Fruit fly (Drosophila melanogaster): ENCODE measurements around the gene Mst98Ca.

Mst98Ca gene

dm6 chr3R:28291038-28291437 is at the start of gene Mst98Ca:
Mst98Ca (plus strand) TSS chr3R:28291338.
- no peak for TF ChIP-seq fd96Ca (GFP tag; IDR thresholded peaks at IDR 0.05)
- TF ChIP-seq rn (GFP tag; IDR thresholded peaks at IDR 0.05): no peak
- no peak for TF ChIP-seq CG34367 (tag; optimal IDR thresholded peaks at IDR 0.05)
- no peak for TF ChIP-seq Ets98B (GFP tag; IDR thresholded peaks at IDR 0.05)
- no peak for TF ChIP-seq Pif1B (GFP tag; optimal IDR thresholded peaks at IDR 0.05)
- TF ChIP-seq D1 (tag; optimal IDR thresholded peaks at IDR 0.05): no peak
- no peak for TF ChIP-seq Pif1A (GFP tag; optimal IDR thresholded peaks at IDR 0.05)
- no peak for TF ChIP-seq CG10348 (GFP tag; IDR thresholded peaks at IDR 0.05)
- no peak for TF ChIP-seq CG12605 (GFP tag; IDR thresholded peaks at IDR 0.05)
- no peak for TF ChIP-seq CG15710 (tag; optimal IDR thresholded peaks at IDR 0.05)
- no peak for TF ChIP-seq EcR (GFP tag; optimal IDR thresholded peaks at IDR 0.05)
- TF ChIP-seq CG9948 (tag; optimal IDR thresholded peaks at IDR 0.05): no peak
- TF ChIP-seq CG4496 (GFP tag; IDR thresholded peaks at IDR 0.05): no peak
- no peak for TF ChIP-seq CG13204 (GFP tag; optimal IDR thresholded peaks at IDR 0.05)
- no peak for TF ChIP-seq CG8301 (tag; optimal IDR thresholded peaks at IDR 0.05)
- TF ChIP-seq CG17806 (tag; optimal IDR thresholded peaks at IDR 0.05): no peak
- no peak for TF ChIP-seq Snoo (tag; optimal IDR thresholded peaks at IDR 0.05)
- TF ChIP-seq CG14655 (GFP tag; optimal IDR thresholded peaks at IDR 0.05): no peak

dm6 chr3R:28263522-28263921 is 27.6 kb upstream of the Mst98Ca start, which contains the start of gene CG43125:
CG43125 (minus strand) TSS chr3R:28263622.
- TF ChIP-seq D1 (tag; optimal IDR thresholded peaks at IDR 0.05) (no peak), CG4496 (GFP tag; IDR thresholded peaks at IDR 0.05) (no peak), CG10348 (GFP tag; IDR thresholded peaks at IDR 0.05) (no peak), Snoo (tag; optimal IDR thresholded peaks at IDR 0.05) (no peak), EcR (GFP tag; optimal IDR thresholded peaks at IDR 0.05) (no peak), Pif1A (GFP tag; optimal IDR thresholded peaks at IDR 0.05) (no peak), CG12605 (GFP tag; IDR thresholded peaks at IDR 0.05) (no peak), CG9948 (tag; optimal IDR thresholded peaks at IDR 0.05) (no peak)

- TF ChIP-seq gl (tag; optimal IDR thresholded peaks at IDR 0.05) (no peak), CG34367 (tag; optimal IDR thresholded peaks at IDR 0.05) (no peak), Pif1B (GFP tag; optimal IDR thresholded peaks at IDR 0.05) (no peak), Ets98B (GFP tag; IDR thresholded peaks at IDR 0.05) (no peak), EcR (GFP tag; optimal IDR thresholded peaks at IDR 0.05) (no peak), fd96Ca (GFP tag; IDR thresholded peaks at IDR 0.05) (no peak), CG10348 (GFP tag; IDR thresholded peaks at IDR 0.05) (no peak), CG12605 (GFP tag; IDR thresholded peaks at IDR 0.05) (no peak)
Measured at dm6 chr3R:28264673-28265072, 26.5 kb upstream of the Mst98Ca start, which contains the start of gene CG43124. CG43124 (minus strand) TSS chr3R:28264773.

dm6 chr3R:28282280-28282679 is 8.9 kb upstream of the Mst98Ca start, which contains the start of gene CG34436:
CG34436 (plus strand) TSS chr3R:28282580.
- no peak for TF ChIP-seq CG32121 (GFP tag; IDR thresholded peaks at IDR 0.05)
- TF ChIP-seq rn (GFP tag; IDR thresholded peaks at IDR 0.05): no peak
- no peak for TF ChIP-seq Snoo (tag; optimal IDR thresholded peaks at IDR 0.05)
- TF ChIP-seq CG4496 (GFP tag; IDR thresholded peaks at IDR 0.05): no peak
- no peak for TF ChIP-seq gl (tag; optimal IDR thresholded peaks at IDR 0.05)
- no peak for TF ChIP-seq CG8301 (tag; optimal IDR thresholded peaks at IDR 0.05)
- no peak for TF ChIP-seq EcR (GFP tag; optimal IDR thresholded peaks at IDR 0.05)
- no peak for TF ChIP-seq CG8159 (tag; optimal IDR thresholded peaks at IDR 0.05)
- no peak for TF ChIP-seq Pif1A (GFP tag; optimal IDR thresholded peaks at IDR 0.05)
- no peak for TF ChIP-seq fd96Ca (GFP tag; IDR thresholded peaks at IDR 0.05)
- no peak for TF ChIP-seq CG9948 (tag; optimal IDR thresholded peaks at IDR 0.05)
- no peak for TF ChIP-seq CG12605 (GFP tag; IDR thresholded peaks at IDR 0.05)
- TF ChIP-seq D1 (tag; optimal IDR thresholded peaks at IDR 0.05): no peak
- TF ChIP-seq CG10348 (GFP tag; IDR thresholded peaks at IDR 0.05): no peak
- no peak for TF ChIP-seq CG34367 (tag; optimal IDR thresholded peaks at IDR 0.05)
- no peak for TF ChIP-seq CG14655 (GFP tag; optimal IDR thresholded peaks at IDR 0.05)
- no peak for TF ChIP-seq Ets98B (GFP tag; IDR thresholded peaks at IDR 0.05)

- TF ChIP-seq CG8159 (tag; optimal IDR thresholded peaks at IDR 0.05) (no peak), EcR (GFP tag; optimal IDR thresholded peaks at IDR 0.05) (no peak), CG17806 (tag; optimal IDR thresholded peaks at IDR 0.05) (no peak), Pif1A (GFP tag; optimal IDR thresholded peaks at IDR 0.05) (no peak), CG12605 (GFP tag; IDR thresholded peaks at IDR 0.05) (no peak), CG32121 (GFP tag; IDR thresholded peaks at IDR 0.05) (no peak), CG8301 (tag; optimal IDR thresholded peaks at IDR 0.05) (no peak)
Measured at dm6 chr3R:28283419-28283818, 7.7 kb upstream of the Mst98Ca start, which contains the start of gene CG34437. CG34437 (plus strand) TSS chr3R:28283719.

- no peak for TF ChIP-seq CG4496 (GFP tag; IDR thresholded peaks at IDR 0.05)
- no peak for TF ChIP-seq Pif1B (GFP tag; optimal IDR thresholded peaks at IDR 0.05)
- no peak for TF ChIP-seq Ets98B (GFP tag; IDR thresholded peaks at IDR 0.05)
- no peak for TF ChIP-seq fd96Ca (GFP tag; IDR thresholded peaks at IDR 0.05)
- TF ChIP-seq CG8301 (tag; optimal IDR thresholded peaks at IDR 0.05): no peak
- no peak for TF ChIP-seq CG14655 (GFP tag; optimal IDR thresholded peaks at IDR 0.05)
- TF ChIP-seq Snoo (tag; optimal IDR thresholded peaks at IDR 0.05): no peak
- no peak for TF ChIP-seq CG13204 (GFP tag; optimal IDR thresholded peaks at IDR 0.05)
- TF ChIP-seq CG9948 (tag; optimal IDR thresholded peaks at IDR 0.05): no peak
- no peak for TF ChIP-seq CG32121 (GFP tag; IDR thresholded peaks at IDR 0.05)
- no peak for TF ChIP-seq D1 (tag; optimal IDR thresholded peaks at IDR 0.05)
- TF ChIP-seq gl (tag; optimal IDR thresholded peaks at IDR 0.05): no peak
- TF ChIP-seq CG34367 (tag; optimal IDR thresholded peaks at IDR 0.05): no peak
- no peak for TF ChIP-seq CG10348 (GFP tag; IDR thresholded peaks at IDR 0.05)
- no peak for TF ChIP-seq CG15710 (tag; optimal IDR thresholded peaks at IDR 0.05)
- no peak for TF ChIP-seq rn (GFP tag; IDR thresholded peaks at IDR 0.05)
- no peak for TF ChIP-seq Pif1A (GFP tag; optimal IDR thresholded peaks at IDR 0.05)
- TF ChIP-seq CG17806 (tag; optimal IDR thresholded peaks at IDR 0.05): no peak
Measured at dm6 chr3R:28292498-28292897, 1.4 kb downstream of the Mst98Ca start, which contains the start of gene Mst98Cb. Mst98Cb (plus strand) TSS chr3R:28292798.
